Worm (Caenorhabditis elegans): ENCODE measurements around the gene msp-152.

Gene msp-152

ce11 chrII:4891012-4891775 lies 41.6 kb upstream of the msp-152 start, which contains the start of gene gst-9 (continued):
- no peak for TF ChIP-seq pag-3 (tag; optimal IDR thresholded peaks at IDR 0.05; ENCODE audit: borderline replicate concordance, insufficient read depth)
- peak; percentile 37 for TF ChIP-seq skn-1 (tag; optimal IDR thresholded peaks at IDR 0.05)
- TF ChIP-seq efl-3 (GFP tag; optimal IDR thresholded peaks at IDR 0.05), result no peak
- TF ChIP-seq lin-35 (GFP tag; optimal IDR thresholded peaks at IDR 0.05), result peak in 1 of 2 experiments; percentile 34
- no peak for TF ChIP-seq lin-39 (tag; optimal IDR thresholded peaks at IDR 0.05)
- TF ChIP-seq sptf-1 (tag; optimal IDR thresholded peaks at IDR 0.05), result no peak
- no peak for TF ChIP-seq egl-13 (tag; optimal IDR thresholded peaks at IDR 0.05)
- no peak for TF ChIP-seq vab-15 (tag; optimal IDR thresholded peaks at IDR 0.05)
- no peak for TF ChIP-seq zag-1 (tag; optimal IDR thresholded peaks at IDR 0.05)
- TF ChIP-seq nhr-20 (tag; optimal IDR thresholded peaks at IDR 0.05), result peak; percentile 47
- no peak for TF ChIP-seq mdl-1 (tag; optimal IDR thresholded peaks at IDR 0.05)
- peak; percentile 60 for TF ChIP-seq nhr-85 (tag)
- TF ChIP-seq ceh-82 (tag; optimal IDR thresholded peaks at IDR 0.05), result no peak
- TF ChIP-seq nhr-12 (tag; optimal IDR thresholded peaks at IDR 0.05), result no peak
- TF ChIP-seq tlp-1 (tag; optimal IDR thresholded peaks at IDR 0.05), result no peak
- TF ChIP-seq nhr-71 (tag; optimal IDR thresholded peaks at IDR 0.05), result peak; percentile 66
- no peak for TF ChIP-seq hpl-2 (GFP tag; optimal IDR thresholded peaks at IDR 0.05)
- TF ChIP-seq unc-62 (GFP tag; optimal IDR thresholded peaks at IDR 0.05), result no peak
- peak; percentile 80 for TF ChIP-seq aly-2 (tag; optimal IDR thresholded peaks at IDR 0.05)
- no peak for TF ChIP-seq sox-4 (tag; optimal IDR thresholded peaks at IDR 0.05)
- no peak for TF ChIP-seq ets-5 (GFP tag; IDR thresholded peaks at IDR 0.05)
- no peak for TF ChIP-seq lir-3 (tag; optimal IDR thresholded peaks at IDR 0.05; ENCODE audit: poor library complexity)
- TF ChIP-seq C16A3.4 (tag; optimal IDR thresholded peaks at IDR 0.05), result no peak
- TF ChIP-seq hlh-17 (GFP tag; optimal IDR thresholded peaks at IDR 0.05; ENCODE audit: borderline replicate concordance), result no peak
- peak; percentile 77 for TF ChIP-seq ama-1 (optimal IDR thresholded peaks at IDR 0.05)
- TF ChIP-seq ceh-88 (GFP tag; IDR thresholded peaks at IDR 0.05), result no peak
- no peak for TF ChIP-seq C04F5.9 (tag; optimal IDR thresholded peaks at IDR 0.05)
- TF ChIP-seq pax-3 (tag; optimal IDR thresholded peaks at IDR 0.05), result no peak
- TF ChIP-seq tbx-2 (tag; optimal IDR thresholded peaks at IDR 0.05), result no peak
- TF ChIP-seq ceh-90 (tag; optimal IDR thresholded peaks at IDR 0.05), result no peak
- TF ChIP-seq nhr-90 (tag; optimal IDR thresholded peaks at IDR 0.05; ENCODE audit: poor library complexity), result no peak
- TF ChIP-seq nhr-47 (tag; optimal IDR thresholded peaks at IDR 0.05), result peak; percentile 16
- TF ChIP-seq nhr-237 (tag; optimal IDR thresholded peaks at IDR 0.05), result no peak
- no peak for TF ChIP-seq unc-130 (tag; optimal IDR thresholded peaks at IDR 0.05)
- TF ChIP-seq dsc-1 (tag; optimal IDR thresholded peaks at IDR 0.05), result no peak
- TF ChIP-seq pqm-1 (tag; optimal IDR thresholded peaks at IDR 0.05), result no peak
- no peak for TF ChIP-seq lin-15B (tag; optimal IDR thresholded peaks at IDR 0.05)
- no peak for TF ChIP-seq Y116A8C.19 (tag; optimal IDR thresholded peaks at IDR 0.05; ENCODE audit: borderline replicate concordance)
- no peak for TF ChIP-seq isw-1 (GFP tag; IDR thresholded peaks at IDR 0.05)

ce11 chrII:4892594-4892993 lies 40.2 kb upstream of the msp-152 start, which contains the start of gene msp-33:
TSS of gene msp-33 (minus strand) at chrII:4892694.
- TF ChIP-seq rnt-1 (tag; optimal IDR thresholded peaks at IDR 0.05), result no peak
- no peak for TF ChIP-seq xbp-1 (tag; optimal IDR thresholded peaks at IDR 0.05)
- TF ChIP-seq ceh-63 (GFP tag; optimal IDR thresholded peaks at IDR 0.05), result no peak
- no peak for TF ChIP-seq lir-3 (tag; optimal IDR thresholded peaks at IDR 0.05; ENCODE audit: poor library complexity)
- no peak for TF ChIP-seq ztf-4 (tag; optimal IDR thresholded peaks at IDR 0.05)
- no peak for TF ChIP-seq snu-23 (GFP tag; optimal IDR thresholded peaks at IDR 0.05)
- TF ChIP-seq nhr-77 (tag; optimal IDR thresholded peaks at IDR 0.05), result no peak
- no peak for TF ChIP-seq mdl-1 (tag; optimal IDR thresholded peaks at IDR 0.05)
